Worm (Caenorhabditis elegans): ENCODE measurements around the gene ehn-3.

The ehn-3 gene

DNA sequence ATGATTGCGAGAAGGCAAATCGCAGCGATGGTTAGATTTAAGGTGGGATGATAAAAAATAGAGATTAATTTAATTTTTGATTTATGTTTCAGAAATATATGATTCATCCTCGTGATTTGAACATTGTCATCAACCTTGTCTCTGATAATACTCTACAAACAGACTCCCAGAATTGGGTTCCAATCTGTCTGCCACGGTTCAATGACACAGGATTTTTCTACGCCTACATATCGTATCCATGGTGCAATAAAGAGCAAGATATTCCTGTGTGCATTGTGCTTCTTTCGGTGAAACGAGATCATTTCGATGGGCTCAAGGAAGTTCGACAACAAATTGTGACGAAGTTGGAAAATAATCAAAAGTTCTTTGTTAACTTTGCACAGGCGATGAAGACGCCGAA is 51.1 kb downstream of the ehn-3 start:
- TF ChIP-seq ceh-30 (tag; optimal IDR thresholded peaks at IDR 0.05): no peak
- TF ChIP-seq dmd-4 (tag; optimal IDR thresholded peaks at IDR 0.05; ENCODE audit: borderline replicate concordance): no peak
- TF ChIP-seq ttx-3 (tag; optimal IDR thresholded peaks at IDR 0.05): no peak
- TF ChIP-seq unc-86 (tag; optimal IDR thresholded peaks at IDR 0.05): no peak
- no peak for TF ChIP-seq K09A11.1 (tag; optimal IDR thresholded peaks at IDR 0.05; ENCODE audit: insufficient read depth)
- TF ChIP-seq ceh-2 (tag; optimal IDR thresholded peaks at IDR 0.05): no peak
- no peak for TF ChIP-seq tbx-7 (tag; optimal IDR thresholded peaks at IDR 0.05)
- TF ChIP-seq sdc-2 (tag; optimal IDR thresholded peaks at IDR 0.05): no peak
- no peak for TF ChIP-seq zip-5 (tag; optimal IDR thresholded peaks at IDR 0.05)
- no peak for TF ChIP-seq hlh-30 (tag; optimal IDR thresholded peaks at IDR 0.05; ENCODE audit: insufficient read depth)
- no peak for TF ChIP-seq npax-4 (tag; optimal IDR thresholded peaks at IDR 0.05)
- TF ChIP-seq Y22D7AL.16 (tag; optimal IDR thresholded peaks at IDR 0.05): no peak
- no peak for TF ChIP-seq unc-42 (tag; optimal IDR thresholded peaks at IDR 0.05)
- no peak for TF ChIP-seq pax-1 (tag; optimal IDR thresholded peaks at IDR 0.05)
